Worm (Caenorhabditis elegans): ENCODE results near the gene ddx-15.
"Not testable (repeated sequence)": the region's sequence is repeated elsewhere in the genome, so short reads cannot be mapped to it uniquely, and the experiment has no call there.

ddx-15 gene

ce11 chrIII:5639893-5640292 lies 48.4 kb upstream of the ddx-15 start:
- TF ChIP-seq hmg-1.2 (GFP tag; IDR thresholded peaks at IDR 0.05): peak; percentile 52; the same call in 1 of the 2 replicates
- TF ChIP-seq T07F8.4 (tag; optimal IDR thresholded peaks at IDR 0.05): no peak
- TF ChIP-seq attf-6 (GFP tag; IDR thresholded peaks at IDR 0.05): no peak
- no peak for TF ChIP-seq snpc-4 (GFP tag; optimal IDR thresholded peaks at IDR 0.05)
- TF ChIP-seq snpc-4 (tag; optimal IDR thresholded peaks at IDR 0.05): peak in 1 of 4 experiments; percentile 59
- TF ChIP-seq ztf-6 (GFP tag; IDR thresholded peaks at IDR 0.05): no peak
- TF ChIP-seq chd-7 (tag; optimal IDR thresholded peaks at IDR 0.05): no peak
- TF ChIP-seq dox-1 (GFP tag; IDR thresholded peaks at IDR 0.05): no peak
- no peak for TF ChIP-seq Y53G8AR.9 (GFP tag; conservative IDR thresholded peaks at IDR 0.05)
- no peak for TF ChIP-seq cebp-1 (GFP tag; IDR thresholded peaks at IDR 0.05)
- TF ChIP-seq cebp-1 (tag; optimal IDR thresholded peaks at IDR 0.05): peak; percentile 6
- TF ChIP-seq lin-40 (tag; optimal IDR thresholded peaks at IDR 0.05): no peak
- no peak for TF ChIP-seq lin-35 (GFP tag; optimal IDR thresholded peaks at IDR 0.05)
- no peak for TF ChIP-seq snpc-1.3 (tag; optimal IDR thresholded peaks at IDR 0.05; ENCODE audit: insufficient read depth)

- TF ChIP-seq madf-8 (GFP tag; conservative IDR thresholded peaks at IDR 0.05): peak; percentile 91
- TF ChIP-seq attf-6 (GFP tag; IDR thresholded peaks at IDR 0.05): peak; percentile 90
- TF ChIP-seq K11D2.4 (GFP tag; IDR thresholded peaks at IDR 0.05): peak; percentile 63
- peak; percentile 91; the same call in 1 of the 2 replicates for TF ChIP-seq F39B2.1 (GFP tag; IDR thresholded peaks at IDR 0.05)
- TF ChIP-seq tbp1 (GFP tag; optimal IDR thresholded peaks at IDR 0.05): peak; percentile 72
- TF ChIP-seq dox-1 (GFP tag; IDR thresholded peaks at IDR 0.05): peak; percentile 96
- peak; percentile 71; the same call in 1 of the 2 replicates for TF ChIP-seq ztf-25 (GFP tag; IDR thresholded peaks at IDR 0.05)
- TF ChIP-seq zfh-2 (GFP tag; conservative IDR thresholded peaks at IDR 0.05): peak; percentile 67
- peak; percentile 50; the same call in 1 of the 2 replicates for TF ChIP-seq lir-1 (GFP tag; conservative IDR thresholded peaks at IDR 0.05)
- peak; percentile 30 for TF ChIP-seq lin-54 (GFP tag; optimal IDR thresholded peaks at IDR 0.05)
- peak; percentile 91 for TF ChIP-seq Y95B8A.8 (GFP tag; IDR thresholded peaks at IDR 0.05)
- peak; percentile 56 for TF ChIP-seq him-1 (tag; optimal IDR thresholded peaks at IDR 0.05)
- TF ChIP-seq ztf-28 (GFP tag; IDR thresholded peaks at IDR 0.05): peak; percentile 81
- peak; percentile 79 for TF ChIP-seq attf-3 (GFP tag; conservative IDR thresholded peaks at IDR 0.05)
- TF ChIP-seq ekl-4 (GFP tag; IDR thresholded peaks at IDR 0.05): peak; percentile 91
- TF ChIP-seq snpc-4 (GFP tag; optimal IDR thresholded peaks at IDR 0.05): peak; percentile 23
- TF ChIP-seq snpc-4 (tag; optimal IDR thresholded peaks at IDR 0.05): peak in 3 of 4 experiments; percentile 67 to 92 (median 81)
- TF ChIP-seq ceh-91 (GFP tag; IDR thresholded peaks at IDR 0.05): peak; percentile 82
- TF ChIP-seq let-526 (GFP tag; IDR thresholded peaks at IDR 0.05): 0 out of 2 replicates have a peak, but pooled peaks have one; percentile 40
- TF ChIP-seq Y53G8AR.9 (GFP tag; conservative IDR thresholded peaks at IDR 0.05): peak; percentile 87
- TF ChIP-seq D2030.7 (GFP tag; IDR thresholded peaks at IDR 0.05): peak; percentile 98
- 0 out of 2 replicates have a peak, but pooled peaks have one; percentile 40 for TF ChIP-seq madf-3 (GFP tag; IDR thresholded peaks at IDR 0.05)
- TF ChIP-seq lsl-1 (GFP tag; optimal IDR thresholded peaks at IDR 0.05): peak; percentile 53
- TF ChIP-seq ceh-40 (GFP tag; IDR thresholded peaks at IDR 0.05): peak; percentile 77; the same call in 1 of the 2 replicates
- TF ChIP-seq hmg-1.2 (GFP tag; IDR thresholded peaks at IDR 0.05): peak; percentile 64
- TF ChIP-seq hsf-1 (GFP tag; IDR thresholded peaks at IDR 0.05): peak; percentile 81
- TF ChIP-seq F33H1.4 (GFP tag; IDR thresholded peaks at IDR 0.05): peak; percentile 87
- peak; percentile 37; the same call in 1 of the 2 replicates for TF ChIP-seq hmg-20 (GFP tag; IDR thresholded peaks at IDR 0.05)
- peak; percentile 68 for TF ChIP-seq snpc-1.1 (tag; optimal IDR thresholded peaks at IDR 0.05; ENCODE audit: insufficient read depth)
- TF ChIP-seq rcor-1 (GFP tag; IDR thresholded peaks at IDR 0.05): peak; percentile 93
- TF ChIP-seq bed-2 (GFP tag; IDR thresholded peaks at IDR 0.05): peak; percentile 73; the same call in 1 of the 2 replicates
- peak; percentile 85 for TF ChIP-seq Y79H2A.3 (GFP tag; conservative IDR thresholded peaks at IDR 0.05)
- peak; percentile 83 for TF ChIP-seq B0019.2 (GFP tag; conservative IDR thresholded peaks at IDR 0.05)
- TF ChIP-seq pbrm-1 (GFP tag; IDR thresholded peaks at IDR 0.05): peak; percentile 100
- 0 out of 2 replicates have a peak, but pooled peaks have one; percentile 10 for TF ChIP-seq cebp-1 (GFP tag; IDR thresholded peaks at IDR 0.05)
- TF ChIP-seq cebp-1 (tag; optimal IDR thresholded peaks at IDR 0.05): not testable (repeated sequence)
- TF ChIP-seq nfyb-1 (GFP tag; IDR thresholded peaks at IDR 0.05): peak; percentile 90
- TF ChIP-seq C17E4.6 (GFP tag; IDR thresholded peaks at IDR 0.05): peak; percentile 85
Observed at ce11 chrIII:5637297-5637876, 45.9 kb upstream of the ddx-15 start.

Data from whole organism, young adult.